Fruit fly (Drosophila melanogaster) whole organism, embryonic: ENCODE results near the gene how.

Experiments used
- Antp ChIP-seq: fragments of 200-800 bp; sonication (Bioruptor generic); optimal IDR thresholded peaks from 3 replicates; lab custom pipeline; 2016; ENCODE audit warnings: missing biosample characterization, missing genetic modification characterization
- BEAF-32 ChIP-seq: fragments of 200-800 bp; sonication (Bioruptor generic); optimal IDR thresholded peaks from 3 replicates; lab custom pipeline; 2017; ENCODE audit warnings: missing biosample characterization, missing genetic modification characterization, mild to moderate bottlenecking, moderate library complexity, missing genetic modification reagents
- CG10274 ChIP-seq: fragments of 200-800 bp; sonication (Bioruptor generic); optimal IDR thresholded peaks from 3 replicates; lab custom pipeline; 2017; ENCODE audit warnings: missing biosample characterization, mild to moderate bottlenecking, missing genetic modification characterization
- CG10431 ChIP-seq: fragments of 200-800 bp; sonication (Bioruptor generic); optimal IDR thresholded peaks from 3 replicates; lab custom pipeline; 2018; ENCODE audit warnings: missing biosample characterization, mild to moderate bottlenecking, missing genetic modification characterization
- CG11695 ChIP-seq: fragments of 200-800 bp; sonication (Bioruptor generic); IDR thresholded peaks from 3 replicates; pipeline ENCODE4 v1.3.6; 2022; ENCODE audit warnings: missing biosample characterization, missing genetic modification characterization
- CG12769 ChIP-seq: fragments of 200-800 bp; sonication (Bioruptor generic); optimal IDR thresholded peaks from 2 replicates; lab custom pipeline; 2019; ENCODE audit warnings: missing biosample characterization, mild to moderate bottlenecking, missing genetic modification characterization, moderate library complexity
- CG13123 ChIP-seq: fragments of 200-800 bp; sonication (Bioruptor generic); optimal IDR thresholded peaks from 2 replicates; lab custom pipeline; 2016; ENCODE audit warnings: missing biosample characterization, missing genetic modification characterization
- CG18011 ChIP-seq: fragments of 200-800 bp; sonication (Bioruptor generic); optimal IDR thresholded peaks from 2 replicates; lab custom pipeline; 2017; ENCODE audit warnings: missing biosample characterization, missing genetic modification characterization, mild to moderate bottlenecking, moderate library complexity, missing genotype
- CG2875 ChIP-seq: fragments of 200-800 bp; sonication (Bioruptor generic); optimal IDR thresholded peaks from 2 replicates; lab custom pipeline; 2017; ENCODE audit warnings: missing biosample characterization, mild to moderate bottlenecking, missing genetic modification characterization, missing genetic modification reagents
- CG32767 ChIP-seq: fragments of 200-800 bp; sonication (Bioruptor generic); IDR thresholded peaks from 2 replicates; pipeline ENCODE4 v1.3.6; 2022; ENCODE audit warnings: missing biosample characterization, missing genetic modification characterization
- CG4424 ChIP-seq: fragments of 200-800 bp; sonication (Bioruptor generic); optimal IDR thresholded peaks from 3 replicates; lab custom pipeline; 2016; ENCODE audit warnings: missing biosample characterization, missing genetic modification characterization
- CG5180 ChIP-seq: fragments of 200-800 bp; sonication (Bioruptor generic); optimal IDR thresholded peaks from 3 replicates; lab custom pipeline; 2017; ENCODE audit warnings: missing biosample characterization, missing genetic modification characterization, mild to moderate bottlenecking, moderate library complexity, missing genetic modification reagents
- CG6175 ChIP-seq: fragments of 200-800 bp; sonication (Bioruptor generic); IDR thresholded peaks from 3 replicates; pipeline ENCODE4 v1.3.6; 2022; ENCODE audit warnings: missing biosample characterization, missing genetic modification characterization
- CG6254 ChIP-seq: fragments of 200-800 bp; sonication (Bioruptor generic); optimal IDR thresholded peaks from 3 replicates; lab custom pipeline; 2017; ENCODE audit warnings: mild to moderate bottlenecking, missing biosample characterization, missing genetic modification reagents, missing genetic modification characterization
- CG7357 ChIP-seq: fragments of 200-800 bp; sonication (Bioruptor generic); IDR thresholded peaks from 3 replicates; pipeline ENCODE4 v1.3.6; 2022; ENCODE audit warnings: missing biosample characterization, missing genetic modification characterization
- CG8478 ChIP-seq: fragments of >200 bp; optimal IDR thresholded peaks from 2 replicates; lab custom pipeline; 2018
- CG8765 ChIP-seq: fragments of 200-800 bp; sonication (Bioruptor generic); IDR thresholded peaks from 2 replicates; pipeline ENCODE4 v1.3.6; 2022; ENCODE audit warnings: missing biosample characterization, missing genetic modification characterization
- CG9932 ChIP-seq: fragments of 200-800 bp; sonication (Bioruptor generic); IDR thresholded peaks from 2 replicates; pipeline ENCODE4 v1.3.6; 2022; ENCODE audit warnings: missing biosample characterization, missing genetic modification characterization
- CoRest ChIP-seq: fragments of 200-800 bp; sonication (Bioruptor generic); optimal IDR thresholded peaks from 3 replicates; lab custom pipeline; 2018; ENCODE audit warnings: missing biosample characterization, mild to moderate bottlenecking, missing genetic modification characterization, moderate library complexity
- Dp ChIP-seq: fragments of 200-800 bp; sonication (Bioruptor generic); optimal IDR thresholded peaks from 2 replicates; lab custom pipeline; 2018; ENCODE audit warnings: missing biosample characterization, mild to moderate bottlenecking, missing genetic modification characterization, moderate library complexity
- Ets97D ChIP-seq: fragments of 200-800 bp; sonication (Bioruptor generic); optimal IDR thresholded peaks from 3 replicates; lab custom pipeline; 2016; ENCODE audit warnings: missing biosample characterization, missing genetic modification characterization
- HLH54F ChIP-seq: fragments of 200-800 bp; sonication (Bioruptor generic); optimal IDR thresholded peaks from 3 replicates; lab custom pipeline; 2016; ENCODE audit warnings: missing biosample characterization, missing genetic modification characterization
- Hand ChIP-seq: fragments of 200-800 bp; sonication (Bioruptor generic); optimal IDR thresholded peaks from 2 replicates; lab custom pipeline; 2017; ENCODE audit warnings: mild to moderate bottlenecking, missing biosample characterization, missing genetic modification reagents, missing genetic modification characterization
- HmgD ChIP-seq: fragments of 200-800 bp; sonication (Bioruptor generic); optimal IDR thresholded peaks from 3 replicates; lab custom pipeline; 2016; ENCODE audit warnings: missing biosample characterization, missing genetic modification characterization
- Jarid2 ChIP-seq: fragments of 200-800 bp; sonication (Bioruptor generic); optimal IDR thresholded peaks from 3 replicates; lab custom pipeline; 2017; ENCODE audit warnings: mild to moderate bottlenecking, missing biosample characterization, missing genetic modification reagents, missing genetic modification characterization
- Mrtf ChIP-seq: fragments of 200-800 bp; sonication (Bioruptor generic); IDR thresholded peaks from 3 replicates; pipeline ENCODE4 v1.3.6; 2022; ENCODE audit warnings: missing biosample characterization, missing genetic modification characterization
- NC2β ChIP-seq: fragments of 200-800 bp; sonication (Bioruptor generic); optimal IDR thresholded peaks from 2 replicates; lab custom pipeline; 2016; ENCODE audit warnings: missing biosample characterization, missing genetic modification characterization
- Oaz ChIP-seq: fragments of 200-800 bp; sonication (Bioruptor generic); IDR thresholded peaks from 2 replicates; pipeline ENCODE4 v1.3.6; 2022; ENCODE audit warnings: missing biosample characterization, missing genetic modification characterization
- Sox100B ChIP-seq: fragments of 200-800 bp; sonication (Bioruptor generic); optimal IDR thresholded peaks from 3 replicates; lab custom pipeline; 2018; ENCODE audit warnings: missing biosample characterization, mild to moderate bottlenecking, missing genetic modification characterization
- Ssrp ChIP-seq: fragments of 200-800 bp; sonication (Bioruptor generic); optimal IDR thresholded peaks from 2 replicates; lab custom pipeline; 2018; ENCODE audit warnings: missing biosample characterization, mild to moderate bottlenecking, missing genetic modification characterization, moderate library complexity
- Xbp1 ChIP-seq: fragments of 200-800 bp; sonication (Bioruptor generic); optimal IDR thresholded peaks from 3 replicates; lab custom pipeline; 2016; ENCODE audit warnings: missing biosample characterization, mild to moderate bottlenecking, missing genetic modification characterization
- ato ChIP-seq: fragments of 200-800 bp; sonication (Bioruptor generic); IDR thresholded peaks from 2 replicates; pipeline ENCODE4 v1.3.6; 2022; ENCODE audit warnings: missing biosample characterization, missing genetic modification characterization; ENCODE audit not compliant: partially characterized antibody
- btn ChIP-seq: fragments of 200-800 bp; sonication (Bioruptor generic); optimal IDR thresholded peaks from 2 replicates; lab custom pipeline; 2016; ENCODE audit warnings: missing biosample characterization, missing genetic modification characterization
- caup ChIP-seq: fragments of 200-800 bp; sonication (Bioruptor generic); optimal IDR thresholded peaks from 3 replicates; lab custom pipeline; 2017; ENCODE audit warnings: missing biosample characterization, mild to moderate bottlenecking, missing genetic modification characterization, moderate library complexity; ENCODE audit not compliant: severe bottlenecking
- da ChIP-seq: fragments of 200-800 bp; sonication (Bioruptor generic); optimal IDR thresholded peaks from 2 replicates; lab custom pipeline; 2016; ENCODE audit warnings: missing biosample characterization, missing genetic modification characterization
- fru ChIP-seq: fragments of >200 bp; optimal IDR thresholded peaks from 2 replicates; lab custom pipeline; 2017
- hb ChIP-seq: fragments of 200-800 bp; sonication (Bioruptor generic); IDR thresholded peaks from 3 replicates; pipeline ENCODE4 v1.3.6; 2022; ENCODE audit warnings: missing biosample characterization, missing genetic modification characterization; ENCODE audit not compliant: partially characterized antibody
- knrl ChIP-seq: fragments of 200-800 bp; sonication (Bioruptor generic); IDR thresholded peaks from 3 replicates; pipeline ENCODE4 v1.3.6; 2022; ENCODE audit warnings: missing biosample characterization, missing genetic modification characterization; ENCODE audit not compliant: partially characterized antibody
- maf-S ChIP-seq: fragments of 200-800 bp; sonication (Bioruptor generic); optimal IDR thresholded peaks from 2 replicates; lab custom pipeline; 2016; ENCODE audit warnings: missing biosample characterization, missing genetic modification characterization
- mam ChIP-seq: fragments of 200-800 bp; sonication (Bioruptor generic); optimal IDR thresholded peaks from 3 replicates; lab custom pipeline; 2016; ENCODE audit warnings: missing biosample characterization, missing genetic modification characterization
- onecut ChIP-seq: fragments of 200-800 bp; sonication (Bioruptor generic); IDR thresholded peaks from 2 replicates; pipeline ENCODE4 v1.3.6; 2022; ENCODE audit warnings: missing biosample characterization, missing genetic modification characterization
- phol ChIP-seq: fragments of 200-800 bp; sonication (Bioruptor generic); optimal IDR thresholded peaks from 3 replicates; lab custom pipeline; 2018; ENCODE audit warnings: missing biosample characterization, mild to moderate bottlenecking, missing genetic modification characterization, moderate library complexity
- pzg ChIP-seq: fragments of 200-800 bp; sonication (Bioruptor generic); optimal IDR thresholded peaks from 3 replicates; lab custom pipeline; 2018; ENCODE audit warnings: missing biosample characterization, mild to moderate bottlenecking, missing genetic modification characterization, moderate library complexity
- run ChIP-seq: fragments of 200-800 bp; sonication (Bioruptor generic); optimal IDR thresholded peaks from 3 replicates; lab custom pipeline; 2018; ENCODE audit warnings: missing biosample characterization, mild to moderate bottlenecking, missing genetic modification characterization
- stwl ChIP-seq: fragments of 200-800 bp; sonication (Bioruptor generic); optimal IDR thresholded peaks from 3 replicates; lab custom pipeline; 2018; ENCODE audit warnings: missing biosample characterization, mild to moderate bottlenecking, missing genetic modification characterization, moderate library complexity
- sug ChIP-seq: fragments of 200-800 bp; optimal IDR thresholded peaks from 2 replicates; lab custom pipeline; 2019; ENCODE audit warnings: missing biosample characterization, mild to moderate bottlenecking, missing genetic modification characterization, moderate library complexity
- tap ChIP-seq: fragments of 200-800 bp; optimal IDR thresholded peaks from 3 replicates; lab custom pipeline; 2019; ENCODE audit warnings: missing biosample characterization, mild to moderate bottlenecking, missing genetic modification characterization, moderate library complexity
- unc-4 ChIP-seq: fragments of 200-800 bp; sonication (Bioruptor generic); IDR thresholded peaks from 2 replicates; pipeline ENCODE4 v1.3.6; 2022; ENCODE audit warnings: missing biosample characterization, missing genetic modification characterization; ENCODE audit not compliant: partially characterized antibody
- vvl ChIP-seq: fragments of 200-800 bp; sonication (Bioruptor generic); IDR thresholded peaks from 2 replicates; pipeline ENCODE4 v1.3.6; 2022; ENCODE audit warnings: missing biosample characterization, missing genetic modification characterization
- wor ChIP-seq: fragments of 200-800 bp; sonication (Bioruptor generic); IDR thresholded peaks from 2 replicates; pipeline ENCODE4 v1.3.6; 2022; ENCODE audit warnings: missing biosample characterization, missing genetic modification characterization
- yki ChIP-seq: fragments of >200 bp; optimal IDR thresholded peaks from 3 replicates; lab custom pipeline; 2018

how gene

dm6 chr3R:22041625-22042282 is at the start of gene how (continued):
- TF ChIP-seq CG9932 (GFP tag; lab: Robert Waterston, UW) (peak; percentile 39; the same call in 1 of the 2 replicates), CG10431 (GFP tag; lab: Kevin White, UChicago) (peak; percentile 36), CG11695 (GFP tag; lab: Robert Waterston, UW) (no peak), CoRest (tag; lab: Kevin White, UChicago) (peak; percentile 56), wor (GFP tag; lab: Robert Waterston, UW) (no peak), vvl (GFP tag; lab: Robert Waterston, UW) (no peak), CG12769 (tag; lab: Kevin White, UChicago) (peak; percentile 25), CG7357 (no peak), NC2β (GFP tag; lab: Kevin White, UChicago) (peak; percentile 23), pzg (GFP tag; lab: Kevin White, UChicago) (peak; percentile 69), tap (tag; lab: Kevin White, UChicago) (no peak), CG32767 (GFP tag; lab: Robert Waterston, UW) (no peak), unc-4 (GFP tag; lab: Robert Waterston, UW) (no peak), mam (GFP tag; lab: Kevin White, UChicago) (peak; percentile 47), knrl (GFP tag; lab: Robert Waterston, UW) (no peak), CG10274 (GFP tag; lab: Kevin White, UChicago) (no peak), hb (no peak), Xbp1 (GFP tag; lab: Kevin White, UChicago) (peak; percentile 27), Jarid2 (peak; percentile 93), Antp (GFP tag; lab: Kevin White, UChicago) (peak; percentile 23), maf-S (GFP tag; lab: Kevin White, UChicago) (no peak), fru (lab: Kevin White, UChicago) (no peak), CG8765 (GFP tag; lab: Robert Waterston, UW) (no peak), CG8478 (lab: Kevin White, UChicago) (no peak), caup (GFP tag; lab: Kevin White, UChicago) (no peak), yki (lab: Kevin White, UChicago) (peak; percentile 97), sug (peak; percentile 27), CG13123 (GFP tag; lab: Kevin White, UChicago) (no peak), CG2875 (no peak), CG5180 (GFP tag; lab: Kevin White, UChicago) (no peak), CG18011 (no peak), Hand (GFP tag; lab: Kevin White, UChicago) (peak; percentile 24), CG6175 (GFP tag; lab: Robert Waterston, UW) (no peak), HmgD (GFP tag; lab: Kevin White, UChicago) (peak; percentile 41), Oaz (GFP tag; lab: Robert Waterston, UW) (no peak), ato (GFP tag; lab: Robert Waterston, UW) (no peak), stwl (tag; lab: Kevin White, UChicago) (peak; percentile 45), CG4424 (peak; percentile 28), Ets97D (GFP tag; lab: Kevin White, UChicago) (peak; percentile 52), phol (tag; lab: Kevin White, UChicago) (peak; percentile 46), BEAF-32 (GFP tag; lab: Kevin White, UChicago) (peak; percentile 40), da (peak; percentile 63), onecut (no peak), Dp (GFP tag; lab: Kevin White, UChicago) (peak; percentile 92), Ssrp (tag; lab: Kevin White, UChicago) (no peak), btn (GFP tag; lab: Kevin White, UChicago) (no peak), CG6254 (GFP tag; lab: Kevin White, UChicago) (peak; percentile 16), run (tag; lab: Kevin White, UChicago) (no peak), Sox100B (peak; percentile 20), HLH54F (no peak), Mrtf (GFP tag; lab: Robert Waterston, UW) (no peak)
